Worm (Caenorhabditis elegans): Measurements from ENCODE around the gene tra-4.

DNA sequence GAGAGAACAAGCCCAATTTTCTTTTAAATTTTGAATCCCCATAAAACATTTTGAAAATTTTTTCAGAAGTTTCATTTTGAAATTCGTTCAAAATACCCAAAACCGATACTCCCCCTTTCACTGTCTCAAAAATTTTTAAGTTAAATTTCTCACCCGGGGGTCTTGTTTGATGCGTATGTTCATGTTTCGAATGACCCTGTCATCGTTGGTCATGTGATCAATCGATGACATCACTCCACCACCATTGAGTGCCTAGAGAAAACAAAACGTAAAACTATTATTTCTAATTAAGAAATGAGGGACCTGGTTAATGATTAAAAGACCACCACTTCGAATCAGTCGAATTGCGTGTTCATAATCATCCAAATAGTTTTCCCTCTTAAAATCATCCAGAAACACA, 977 bp upstream of the tra-4 start:
- TF ChIP-seq pha-4 (tag; optimal IDR thresholded peaks at IDR 0.05) (no peak), dpl-1 (GFP tag; optimal IDR thresholded peaks at IDR 0.05) (no peak), Y53G8AR.9 (GFP tag; conservative IDR thresholded peaks at IDR 0.05) (no peak), ets-4 (GFP tag; optimal IDR thresholded peaks at IDR 0.05) (no peak), F57C9.4 (tag; optimal IDR thresholded peaks at IDR 0.05) (no peak), ama-1 (optimal IDR thresholded peaks at IDR 0.05) (no peak), ama-1 (GFP tag; optimal IDR thresholded peaks at IDR 0.05) (no peak), nfya-1 (tag; optimal IDR thresholded peaks at IDR 0.05; ENCODE audit: borderline replicate concordance, insufficient read depth) (no peak), mes-4 (tag; optimal IDR thresholded peaks at IDR 0.05) (no peak), attf-5 (GFP tag; optimal IDR thresholded peaks at IDR 0.05) (no peak), ztf-25 (GFP tag; IDR thresholded peaks at IDR 0.05) (no peak), efl-1 (GFP tag; optimal IDR thresholded peaks at IDR 0.05) (no peak), snpc-4 (GFP tag; optimal IDR thresholded peaks at IDR 0.05) (no peak), snpc-4 (tag; optimal IDR thresholded peaks at IDR 0.05) (no peak), snpc-1.1 (tag; optimal IDR thresholded peaks at IDR 0.05; ENCODE audit: insufficient read depth) (no peak), ztf-22 (GFP tag; optimal IDR thresholded peaks at IDR 0.05) (no peak)

Measured in whole organism, young adult.